Worm (Caenorhabditis elegans) whole organism, L3 larva: ENCODE data around the gene clec-227.

Experiments
- ZK546.5 ChIP-seq: sonication (generic microtip); optimal IDR thresholded peaks from 2 replicates; lab custom pipeline; 2017; ENCODE audit warnings: missing biosample characterization, missing genetic modification characterization
- elt-3 ChIP-seq, 3 experiments: fragments of 150-350 bp in 1 of 3; sonication (generic microtip) in 2 of 3; optimal IDR thresholded peaks; 2 replicates in 2 of 3; 4 replicates in 1 of 3; lab custom pipeline; 2014 to 2017; ENCODE audit warnings: missing biosample characterization in 3 of 3, missing genetic modification characterization in 3 of 3
- lin-15B ChIP-seq: fragments of 150-350 bp; optimal IDR thresholded peaks from 2 replicates; lab custom pipeline; 2014; ENCODE audit warnings: missing biosample characterization, missing genetic modification characterization
- mml-1 ChIP-seq: fragments of 150-350 bp; sonication (generic microtip); optimal IDR thresholded peaks from 3 replicates; lab custom pipeline; 2014; ENCODE audit warnings: missing biosample characterization, missing genetic modification characterization
- nhr-11 ChIP-seq: fragments of 150-350 bp; optimal IDR thresholded peaks from 2 replicates; lab custom pipeline; 2014; ENCODE audit warnings: missing biosample characterization, missing genetic modification characterization
- nhr-12 ChIP-seq: fragments of 150-350 bp; optimal IDR thresholded peaks from 2 replicates; lab custom pipeline; 2014; ENCODE audit warnings: missing biosample characterization, missing genetic modification characterization
- nhr-237 ChIP-seq: fragments of 150-350 bp; optimal IDR thresholded peaks from 2 replicates; lab custom pipeline; 2014; ENCODE audit warnings: missing biosample characterization, missing genetic modification characterization
- pha-4 ChIP-seq: fragments of 150-350 bp; optimal IDR thresholded peaks from 2 replicates; lab custom pipeline; 2014; ENCODE audit warnings: missing biosample characterization, missing genetic modification reagents, missing genetic modification characterization
- zag-1 ChIP-seq: fragments of 150-350 bp; optimal IDR thresholded peaks from 2 replicates; lab custom pipeline; 2014; ENCODE audit warnings: missing biosample characterization, missing genetic modification characterization
- ztf-11 ChIP-seq: fragments of 150-350 bp; optimal IDR thresholded peaks from 2 replicates; lab custom pipeline; 2014; ENCODE audit warnings: missing biosample characterization, missing genetic modification characterization

ce11 chrV:14440841-14441240, 31.5 kb upstream of the clec-227 start, which contains the start of gene F23B12.4:
- TF ChIP-seq nhr-12 (tag; lab: Kevin White, UChicago) = no peak
- TF ChIP-seq lin-15B (tag; lab: Kevin White, UChicago) = no peak
- no peak for TF ChIP-seq ZK546.5 (tag; lab: Kevin White, UChicago)
- no peak for TF ChIP-seq pha-4
- TF ChIP-seq elt-3 (tag; optimal IDR thresholded peaks at IDR 0.05; lab: Kevin White, UChicago) = no peak
- no peak for TF ChIP-seq nhr-237 (tag; lab: Kevin White, UChicago)
- no peak for TF ChIP-seq zag-1
- TF ChIP-seq mml-1 (tag; lab: Kevin White, UChicago) = no peak
- TF ChIP-seq ztf-11 = no peak
- TF ChIP-seq nhr-11 (tag; lab: Kevin White, UChicago) = no peak
